Fruit fly (Drosophila melanogaster) whole organism, larva: ENCODE measurements around the gene CG32152.

Source experiments
- noc ChIP-seq: fragments of 200-800 bp; sonication (Bioruptor generic); optimal IDR thresholded peaks from 3 replicates; lab custom pipeline; 2019; ENCODE audit warnings: missing biosample characterization, mild to moderate bottlenecking, missing genetic modification characterization, moderate library complexity

CG32152 gene

DNA sequence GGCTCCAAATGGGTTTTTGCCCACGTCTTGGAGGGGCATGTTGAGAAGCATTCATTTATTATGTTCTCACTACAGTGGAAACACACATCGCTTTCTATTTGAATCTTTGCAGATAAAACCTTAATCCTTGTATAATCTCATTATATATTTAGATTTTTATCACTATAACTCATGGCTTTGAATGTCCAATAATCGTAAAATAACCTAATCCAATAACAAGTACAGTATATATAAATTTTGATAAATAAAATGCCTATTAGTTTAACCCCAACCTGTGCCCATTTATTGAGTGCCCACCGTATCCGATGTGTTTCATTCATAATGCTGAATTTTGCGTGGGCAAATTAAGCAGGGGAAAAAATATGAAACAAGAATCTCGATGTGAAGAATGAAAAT lies 2.7 kb upstream of the CG32152 start:
- TF ChIP-seq noc (tag; lab: Kevin White, UChicago) = peak; percentile 71

DNA sequence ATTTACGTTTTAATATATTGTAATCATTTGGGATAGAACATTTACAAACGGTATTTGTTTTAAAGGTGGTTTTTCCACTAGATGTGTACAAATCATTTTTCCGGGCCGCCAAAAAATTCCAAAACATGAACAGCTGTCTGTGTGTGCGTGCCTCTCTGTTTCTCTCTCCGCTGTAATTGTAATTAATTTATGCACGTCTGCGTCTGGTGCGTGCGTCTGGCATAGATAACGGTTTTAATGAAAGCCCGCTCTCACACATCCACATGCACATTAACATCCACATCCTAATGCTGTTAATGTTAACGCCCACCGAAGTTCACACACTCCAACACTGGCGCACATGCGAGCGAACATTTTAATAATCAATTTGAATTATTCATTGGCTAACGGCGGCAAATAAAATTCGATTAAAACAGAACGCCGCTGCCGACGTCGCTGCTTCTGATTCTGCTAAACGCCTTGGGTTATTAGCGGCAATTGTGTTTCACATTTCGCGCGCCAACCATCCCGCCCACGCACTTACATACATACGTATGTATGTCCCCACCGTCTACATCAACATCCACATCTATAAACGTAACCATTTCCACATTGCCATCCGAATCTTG lies 2.2 kb upstream of the CG32152 start:
- no peak for TF ChIP-seq noc (tag; lab: Kevin White, UChicago)

DNA sequence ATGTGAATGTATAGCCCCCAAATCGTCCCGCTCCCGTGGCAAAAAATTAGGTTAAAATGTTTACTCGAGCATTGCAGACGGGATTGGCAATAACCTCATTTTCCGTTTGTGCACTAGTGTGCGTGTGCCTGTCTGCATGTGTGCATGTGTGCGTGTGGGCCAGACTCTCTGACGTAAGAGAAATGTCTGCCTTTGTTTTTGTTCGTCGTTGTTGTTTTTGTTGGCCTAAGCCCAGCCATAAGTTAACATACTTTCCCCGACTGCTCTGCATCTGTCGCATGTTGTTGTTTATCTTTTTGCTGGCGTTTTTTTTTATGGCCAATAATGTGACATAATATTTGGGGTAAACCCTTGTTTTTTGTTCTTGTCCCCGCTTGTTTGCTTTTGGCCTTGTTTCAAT lies 1.4 kb upstream of the CG32152 start:
- no peak for TF ChIP-seq noc (tag; lab: Kevin White, UChicago)

DNA sequence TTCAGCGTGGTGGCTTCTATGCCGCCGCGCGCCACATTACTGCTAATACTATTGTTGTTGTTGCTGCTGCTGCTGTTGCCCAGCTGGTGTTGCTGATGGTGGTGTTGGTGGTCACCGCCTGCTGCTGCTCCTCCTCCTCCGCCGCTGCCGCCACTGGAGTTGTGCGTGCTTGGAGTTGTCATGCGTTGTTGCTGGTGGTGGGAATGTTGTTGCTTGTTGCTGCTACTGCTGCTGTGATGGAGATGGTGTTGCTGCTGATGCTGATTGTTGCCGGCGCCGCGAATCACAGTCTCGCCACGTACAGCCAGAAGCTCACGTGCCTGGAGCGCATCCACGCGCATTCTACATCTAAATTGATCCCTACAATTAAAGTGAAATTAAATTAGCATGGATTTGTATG lies 2.3 kb downstream of the CG32152 start:
- TF ChIP-seq noc (tag; lab: Kevin White, UChicago) = no peak

DNA sequence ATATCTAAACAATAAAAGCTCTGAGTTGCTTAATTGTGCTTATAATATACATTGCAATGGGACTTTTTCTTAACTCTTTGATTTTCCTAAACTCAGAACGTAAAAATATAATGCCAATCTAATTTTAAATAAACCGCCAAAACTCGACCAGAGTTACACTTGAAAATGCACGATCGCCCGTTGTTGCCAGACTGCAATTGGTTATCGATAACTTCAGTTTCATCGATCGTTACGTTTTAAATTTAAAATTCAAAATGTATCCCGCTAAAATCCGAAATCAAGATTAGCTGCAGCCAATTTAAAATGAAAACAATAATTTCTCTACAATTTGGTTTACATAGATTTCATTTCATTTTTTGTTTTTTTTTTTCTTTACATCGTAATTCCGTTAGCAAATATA lies 4.7 kb downstream of the CG32152 start:
- TF ChIP-seq noc (tag; lab: Kevin White, UChicago) = no peak

DNA sequence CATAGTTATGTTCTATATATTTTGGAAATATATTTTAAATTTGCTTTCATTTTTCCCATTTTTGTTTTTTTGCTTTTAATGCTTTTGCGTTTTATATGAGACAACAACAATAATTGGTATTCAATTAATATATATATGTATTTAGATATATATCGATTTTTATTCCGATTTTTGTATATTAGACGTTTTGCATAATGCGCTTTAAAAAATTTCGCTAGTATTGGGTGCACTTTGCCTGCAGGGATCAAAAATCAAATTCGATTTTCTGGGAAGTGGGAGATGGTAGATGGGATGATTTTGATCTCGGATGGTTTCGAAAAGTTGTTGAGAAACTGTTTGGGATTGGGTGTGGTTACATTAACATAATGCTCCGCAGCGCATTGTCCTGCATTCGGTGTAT lies 6.1 kb downstream of the CG32152 start, which contains the start of gene CG5157:
CG5157 (minus strand) TSS at position 101 of the 400 bp plus-strand sequence.
- no peak for TF ChIP-seq noc (tag; lab: Kevin White, UChicago)

DNA sequence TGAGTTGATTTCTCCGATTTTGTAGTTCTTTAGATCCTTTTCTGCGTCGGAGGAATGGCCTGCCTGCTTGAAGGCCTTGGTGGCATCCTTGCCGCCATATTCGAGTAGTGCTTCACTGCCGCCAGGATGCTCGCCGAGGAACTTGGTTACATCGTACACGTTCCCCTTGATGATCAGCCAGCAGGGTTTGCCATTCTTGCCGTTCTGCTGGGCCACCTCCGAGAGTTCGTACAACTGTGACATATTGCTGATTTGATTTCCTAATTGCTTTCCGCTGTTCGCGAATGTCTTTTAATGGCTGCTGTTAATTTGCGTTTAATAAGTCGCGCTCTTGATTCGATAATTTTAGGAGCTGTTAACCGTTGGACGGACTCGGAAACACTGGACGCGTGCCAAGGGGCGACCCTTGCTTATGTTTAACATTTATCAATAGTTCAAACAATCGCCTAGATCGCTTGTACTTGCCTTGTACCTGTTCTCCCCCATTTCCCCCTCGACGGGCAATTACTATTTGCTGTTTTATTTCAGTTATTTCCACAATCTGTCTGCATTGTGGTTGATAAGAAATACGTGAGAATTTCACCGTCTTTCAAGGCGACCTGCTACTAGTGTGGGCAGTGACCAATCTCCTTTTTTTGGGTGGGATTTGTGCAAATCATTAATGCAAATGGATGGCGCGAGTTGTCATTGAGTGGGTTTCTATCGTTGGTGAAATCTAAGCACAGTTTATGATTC lies 6.8 kb downstream of the CG32152 start:
- TF ChIP-seq noc (tag; lab: Kevin White, UChicago) = peak; percentile 82

DNA sequence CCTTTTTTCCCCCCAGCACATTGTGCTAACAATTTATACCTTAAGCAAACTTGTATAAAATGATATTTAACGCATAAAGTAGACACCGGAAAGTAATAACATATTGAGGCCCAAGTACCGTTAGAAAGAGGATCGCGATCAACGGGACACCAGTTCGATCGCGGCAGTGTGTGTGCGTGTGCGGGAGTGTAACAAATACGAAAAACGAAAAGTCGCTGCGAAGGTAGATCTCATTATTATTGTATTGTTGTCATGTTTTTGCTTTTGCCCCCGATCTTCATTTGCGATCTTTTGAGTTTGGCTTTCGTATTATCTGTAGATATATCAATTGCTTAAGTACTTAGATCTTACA lies 11.8 kb downstream of the CG32152 start:
- no peak for TF ChIP-seq noc (tag; lab: Kevin White, UChicago)

DNA sequence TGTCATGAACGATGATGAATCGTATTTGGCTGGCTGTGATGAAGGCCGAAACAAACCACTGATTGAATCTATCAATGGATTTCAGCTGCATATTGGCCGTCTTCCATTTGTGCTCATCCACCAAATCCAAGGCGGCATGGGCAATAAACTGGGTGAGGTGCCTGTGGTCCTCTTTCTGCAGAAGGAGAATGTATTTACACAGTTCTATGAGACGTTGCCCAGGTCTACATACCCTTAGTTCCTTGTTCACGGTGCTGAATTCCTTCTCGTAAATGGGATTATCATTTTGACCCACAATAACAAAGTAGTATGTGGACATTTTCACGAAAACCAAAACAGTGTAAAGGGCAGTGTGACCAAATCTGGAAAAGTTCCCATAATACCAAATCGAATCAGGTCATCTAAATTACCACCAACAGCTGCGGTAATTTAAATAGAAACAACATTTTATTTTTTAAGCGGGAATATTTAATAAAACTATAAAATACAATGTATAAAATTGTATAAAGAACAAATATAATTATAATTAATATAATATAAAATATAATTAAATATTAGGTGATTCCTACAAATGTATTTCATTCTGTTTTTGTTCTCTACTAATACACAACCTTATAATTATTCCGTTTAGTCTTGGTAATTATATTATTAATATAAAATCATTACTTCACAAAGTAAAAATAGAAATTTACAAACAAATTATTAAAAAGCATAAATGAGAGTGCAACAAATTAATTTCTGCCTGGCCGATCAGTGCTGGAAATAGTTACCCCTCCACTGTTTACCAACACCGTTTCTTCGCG lies 12.4 kb downstream of the CG32152 start, which contains the start of the genes Trs20 and elg1:
Trs20 (minus strand) TSS at position 369 of the 803 bp plus-strand sequence.
elg1 (plus strand) TSS at position 765 of the 803 bp plus-strand sequence.
- TF ChIP-seq noc (tag; lab: Kevin White, UChicago) = peak; percentile 43

DNA sequence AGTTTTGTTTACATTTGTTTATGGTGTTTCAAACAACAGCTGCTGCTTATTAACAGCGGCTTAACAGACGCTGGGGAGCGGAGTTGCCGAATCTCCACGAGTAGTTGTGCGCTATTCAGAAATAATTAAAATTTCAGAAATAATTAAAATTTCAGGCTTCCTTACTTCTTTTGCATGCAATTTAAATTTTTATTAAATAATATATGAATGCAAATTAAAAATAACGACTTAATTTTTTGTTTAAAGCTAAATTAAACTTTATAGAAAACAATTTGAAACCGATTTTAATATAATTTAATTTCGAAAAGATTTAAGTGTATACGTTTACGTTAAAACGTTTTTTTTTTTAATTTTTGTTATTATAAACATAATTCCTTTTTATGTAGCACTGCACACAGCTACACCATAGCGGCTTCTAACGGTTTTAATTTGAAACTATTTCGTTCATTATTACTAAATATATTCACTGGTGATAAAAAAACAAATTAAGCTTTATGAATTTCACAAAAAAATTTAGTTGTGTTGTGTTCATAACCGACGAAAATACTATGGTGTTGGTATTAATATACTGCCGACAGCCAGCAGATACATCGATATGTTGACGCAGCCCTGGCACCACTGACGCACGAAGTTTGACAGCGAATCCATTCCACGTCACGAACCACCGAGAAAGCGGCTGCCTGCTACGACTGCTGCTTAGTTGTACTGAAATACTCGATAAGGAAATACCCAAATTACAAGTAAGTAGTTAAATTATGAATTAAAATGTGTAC lies 14.7 kb downstream of the CG32152 start, which contains the start of gene SsRbeta:
SsRbeta (plus strand) TSS at position 645 of the 773 bp plus-strand sequence.
- TF ChIP-seq noc (tag; lab: Kevin White, UChicago) = no peak

DNA sequence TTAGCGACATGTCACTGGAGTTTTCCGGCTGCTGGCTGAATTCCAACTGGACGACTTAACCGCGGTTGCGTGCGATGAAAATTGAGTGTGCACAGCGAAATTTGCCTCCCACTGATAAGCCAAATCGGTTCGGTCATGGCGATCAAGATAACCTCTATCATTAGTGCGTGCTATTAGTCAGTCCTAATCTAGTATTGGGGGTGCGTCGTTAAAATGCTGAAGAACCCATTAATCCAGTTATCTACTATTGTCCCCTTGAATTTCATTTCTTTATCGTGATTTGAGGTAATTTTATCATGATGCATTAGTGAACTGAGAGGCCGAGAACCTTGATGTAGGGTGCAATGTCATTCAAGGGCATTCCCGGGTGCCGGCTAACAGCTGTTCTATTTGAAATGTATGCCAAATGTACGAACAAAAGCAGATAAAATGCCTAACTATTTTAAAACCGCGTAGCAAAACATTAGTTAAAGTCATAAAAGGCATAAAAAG lies 15.3 kb downstream of the CG32152 start, which contains the start of gene Pgm1:
Pgm1 (minus strand) TSS at position 51 of the 492 bp plus-strand sequence.
- peak; percentile 87 for TF ChIP-seq noc (tag; lab: Kevin White, UChicago)

DNA sequence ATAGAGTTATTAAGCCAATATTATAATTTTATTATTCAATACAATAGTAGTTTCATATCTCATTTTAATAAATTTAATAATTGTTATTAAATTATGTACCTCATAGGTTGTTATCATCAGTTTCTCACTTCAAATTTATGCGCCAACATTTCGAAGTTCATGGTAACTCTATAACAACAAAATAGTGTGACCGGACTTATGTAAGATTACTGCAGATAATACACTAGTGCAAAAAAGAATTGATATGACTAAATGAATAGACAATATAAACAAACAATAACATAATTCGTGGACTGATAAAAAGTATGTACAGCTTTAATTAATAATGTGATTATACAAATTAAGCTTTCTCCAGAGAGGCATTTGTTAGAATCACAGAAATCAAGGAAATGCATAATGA lies 22.0 kb downstream of the CG32152 start, which contains the start of gene Strump:
Strump (plus strand) TSS at position 212 of the 400 bp plus-strand sequence.
- TF ChIP-seq noc (tag; lab: Kevin White, UChicago) = no peak

DNA sequence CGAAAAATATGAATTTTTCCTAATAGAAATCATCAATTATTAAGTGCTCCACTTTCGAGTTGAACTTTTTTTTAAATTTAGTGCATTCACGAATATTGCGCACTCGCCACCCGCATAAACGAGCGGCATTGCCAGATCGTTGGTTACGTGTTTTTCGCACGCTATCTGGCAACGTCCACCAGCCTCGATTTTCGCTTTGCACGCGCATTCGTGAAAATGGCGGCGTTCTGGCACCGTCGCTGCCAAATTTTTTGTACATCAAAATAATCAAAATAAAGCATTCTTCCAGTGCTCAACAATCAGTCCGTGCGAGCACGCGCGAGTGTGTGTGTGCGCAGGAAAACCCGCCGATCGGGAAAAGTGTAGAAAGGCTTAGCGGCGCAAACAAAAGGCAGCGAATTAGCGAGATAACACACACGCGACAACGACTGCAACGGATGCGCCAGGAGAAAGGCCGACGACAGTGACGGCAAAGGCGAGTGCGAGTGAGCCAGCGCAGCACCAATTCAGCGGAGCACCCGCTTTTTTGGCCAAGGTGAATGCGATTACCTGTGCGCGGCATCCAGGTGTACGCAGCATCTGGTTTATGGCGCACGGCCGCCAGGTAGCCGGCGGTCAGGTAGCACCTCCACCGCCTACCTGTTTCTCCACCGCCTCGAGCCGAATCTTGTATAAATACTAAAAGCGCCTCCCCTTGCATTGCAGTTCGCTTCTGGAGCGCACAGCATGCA lies 30.1 kb downstream of the CG32152 start:
- TF ChIP-seq noc (tag; lab: Kevin White, UChicago) = no peak

DNA sequence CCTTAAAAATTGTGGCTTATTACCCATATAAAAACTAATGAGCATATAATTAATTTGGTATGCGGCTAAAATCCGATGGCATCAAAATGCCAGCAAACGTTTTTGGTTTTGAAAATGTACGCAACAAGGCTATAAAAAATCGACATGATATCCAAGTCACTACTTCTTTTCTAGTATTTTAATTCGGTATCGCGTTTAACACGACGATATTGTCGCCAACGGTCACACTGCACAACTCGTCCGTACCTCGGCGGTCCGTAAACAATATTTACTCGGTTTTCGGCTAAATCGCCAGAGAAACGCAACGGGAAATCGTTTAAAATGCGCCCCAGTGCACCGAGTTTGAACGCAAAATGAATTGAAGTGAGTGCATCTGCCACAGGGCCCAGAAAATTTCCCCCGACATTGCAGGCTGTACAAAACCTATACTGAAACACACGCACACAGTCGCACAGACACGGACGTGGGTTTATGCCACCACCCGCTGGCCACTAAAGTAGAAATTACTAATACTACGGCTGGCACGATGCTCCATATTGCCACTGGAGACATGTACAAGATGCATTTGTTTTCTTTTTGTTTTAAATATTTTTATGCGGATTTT lies 30.7 kb downstream of the CG32152 start, which contains the start of gene Taf4:
Taf4 (plus strand) TSS at position 210 of the 604 bp plus-strand sequence.
- TF ChIP-seq noc (tag; lab: Kevin White, UChicago) = no peak
